Worm (Caenorhabditis elegans) whole organism, L1 larva: ENCODE measurements around the gene rpn-11.

Experiments used
- C16A3.4 ChIP-seq: fragments of 150-350 bp; optimal IDR thresholded peaks from 2 replicates; lab custom pipeline; 2014; ENCODE audit warnings: missing biosample characterization, missing genetic modification characterization
- Y116A8C.19 ChIP-seq: sonication (generic microtip); optimal IDR thresholded peaks from 2 replicates; lab custom pipeline; 2016; ENCODE audit warnings: missing compliant biosample characterization, missing genetic modification characterization, borderline replicate concordance
- alr-1 ChIP-seq: fragments of 200-800 bp; sonication (Bioruptor generic); optimal IDR thresholded peaks from 2 replicates; lab custom pipeline; 2018; ENCODE audit warnings: borderline replicate concordance, mild to moderate bottlenecking, missing genetic modification characterization, missing compliant biosample characterization
- aly-2 ChIP-seq: fragments of 150-350 bp; optimal IDR thresholded peaks from 2 replicates; lab custom pipeline; 2014; ENCODE audit warnings: missing biosample characterization, missing genetic modification characterization
- ama-1 ChIP-seq: fragments of 150-350 bp; optimal IDR thresholded peaks from 2 replicates; lab custom pipeline; 2014
- ceh-63 ChIP-seq: fragments of 200-800 bp; sonication (Bioruptor generic); optimal IDR thresholded peaks from 2 replicates; lab custom pipeline; 2018; ENCODE audit warnings: mild to moderate bottlenecking, missing genetic modification characterization, missing compliant biosample characterization
- ceh-8 ChIP-seq: fragments of 200-800 bp; sonication (Bioruptor generic); optimal IDR thresholded peaks from 2 replicates; lab custom pipeline; 2018; ENCODE audit warnings: mild to moderate bottlenecking, missing genetic modification characterization, moderate library complexity, missing compliant biosample characterization
- ceh-82 ChIP-seq, 3 experiments: fragments of 150-350 bp in 1 of 3; sonication (generic microtip) in 2 of 3; optimal IDR thresholded peaks; 2 replicates each; lab custom pipeline; 2014 to 2017; ENCODE audit warnings: missing biosample characterization in 3 of 3, missing genetic modification characterization in 3 of 3
- ceh-88 ChIP-seq: fragments of 200-800 bp; sonication (Bioruptor generic); IDR thresholded peaks from 2 replicates; pipeline ENCODE4 v1.3.6; 2022; ENCODE audit warnings: missing genetic modification characterization, missing compliant biosample characterization
- dpl-1 ChIP-seq, 3 experiments: fragments of 150-350 bp in 2 of 3; sonication (generic microtip) in 1 of 3; optimal IDR thresholded peaks; 2 replicates each; lab custom pipeline; 2014 to 2017; ENCODE audit warnings: missing biosample characterization in 3 of 3, missing genetic modification characterization in 3 of 3, missing genetic modification reagents in 3 of 3
- efl-3 ChIP-seq: fragments of 200-800 bp; sonication (Bioruptor generic); optimal IDR thresholded peaks from 2 replicates; lab custom pipeline; 2018; ENCODE audit warnings: mild to moderate bottlenecking, missing genetic modification characterization, missing compliant biosample characterization
- elt-2 ChIP-seq: sonication (generic microtip); optimal IDR thresholded peaks from 2 replicates; lab custom pipeline; 2016; ENCODE audit warnings: missing genetic modification characterization, mild to moderate bottlenecking, inconsistent platforms, missing compliant biosample characterization, missing genetic modification reagents
- fkh-10 ChIP-seq: sonication (generic microtip); optimal IDR thresholded peaks from 2 replicates; lab custom pipeline; 2017; ENCODE audit warnings: missing biosample characterization, missing genetic modification reagents, missing genetic modification characterization
- fkh-4 ChIP-seq: sonication (generic microtip); optimal IDR thresholded peaks from 2 replicates; lab custom pipeline; 2016; ENCODE audit warnings: missing compliant biosample characterization, missing genetic modification characterization, borderline replicate concordance
- fkh-8 ChIP-seq: sonication (generic microtip); optimal IDR thresholded peaks from 2 replicates; lab custom pipeline; 2016; ENCODE audit warnings: mild to moderate bottlenecking, missing genetic modification characterization, missing compliant biosample characterization
- grh-1 ChIP-seq: fragments of 200-800 bp; sonication (Bioruptor generic); IDR thresholded peaks from 2 replicates; pipeline ENCODE4 v1.3.6; 2022; ENCODE audit warnings: missing genetic modification reagents, missing genetic modification characterization, missing compliant biosample characterization
- hlh-4 ChIP-seq: sonication (generic microtip); optimal IDR thresholded peaks from 2 replicates; lab custom pipeline; 2016; ENCODE audit warnings: mild to moderate bottlenecking, missing genetic modification characterization, missing compliant biosample characterization
- hpl-2 ChIP-seq: fragments of 150-350 bp; optimal IDR thresholded peaks from 2 replicates; lab custom pipeline; 2014; ENCODE audit warnings: missing biosample characterization, missing genetic modification reagents, missing genetic modification characterization
- lin-39 ChIP-seq: fragments of 150-350 bp; optimal IDR thresholded peaks from 2 replicates; lab custom pipeline; 2014; ENCODE audit warnings: missing biosample characterization, missing genetic modification reagents, missing genetic modification characterization
- lir-3 ChIP-seq: sonication (generic microtip); optimal IDR thresholded peaks from 2 replicates; lab custom pipeline; 2016; ENCODE audit warnings: mild to moderate bottlenecking, missing genetic modification characterization, moderate library complexity, missing compliant biosample characterization; ENCODE audit not compliant: poor library complexity
- lsy-2 ChIP-seq, 2 experiments: fragments of 150-350 bp; optimal IDR thresholded peaks; 2 replicates each; lab custom pipeline; 2014; ENCODE audit warnings: missing biosample characterization in 2 of 2, missing genetic modification characterization in 2 of 2
- mab-9 ChIP-seq: fragments of 200-800 bp; sonication (Bioruptor generic); IDR thresholded peaks from 2 replicates; pipeline ENCODE4 v1.3.6; 2022; ENCODE audit warnings: missing genetic modification reagents, missing genetic modification characterization, missing compliant biosample characterization
- mep-1 ChIP-seq: fragments of 150-350 bp; optimal IDR thresholded peaks from 2 replicates; lab custom pipeline; 2014; ENCODE audit warnings: missing biosample characterization, missing genetic modification characterization
- nhr-11 ChIP-seq: fragments of 150-350 bp; optimal IDR thresholded peaks from 2 replicates; lab custom pipeline; 2014; ENCODE audit warnings: missing biosample characterization, missing genetic modification characterization
- nhr-12 ChIP-seq: sonication (generic microtip); optimal IDR thresholded peaks from 2 replicates; lab custom pipeline; 2017; ENCODE audit warnings: missing biosample characterization, missing genetic modification characterization
- nhr-20 ChIP-seq: sonication (generic microtip); optimal IDR thresholded peaks from 2 replicates; lab custom pipeline; 2016; ENCODE audit warnings: mild to moderate bottlenecking, missing genetic modification characterization, missing compliant biosample characterization
- nhr-237 ChIP-seq: fragments of 150-350 bp; optimal IDR thresholded peaks from 2 replicates; lab custom pipeline; 2014; ENCODE audit warnings: missing biosample characterization, missing genetic modification characterization
- nhr-28 ChIP-seq: fragments of 150-350 bp; optimal IDR thresholded peaks from 2 replicates; lab custom pipeline; 2014; ENCODE audit warnings: missing biosample characterization, missing genetic modification characterization
- nhr-71 ChIP-seq: sonication (generic microtip); optimal IDR thresholded peaks from 2 replicates; lab custom pipeline; 2016; ENCODE audit warnings: mild to moderate bottlenecking, missing genetic modification characterization, moderate library complexity, missing compliant biosample characterization
- nhr-76 ChIP-seq: sonication (generic microtip); optimal IDR thresholded peaks from 2 replicates; lab custom pipeline; 2017; ENCODE audit warnings: missing biosample characterization, missing genetic modification characterization
- nhr-77 ChIP-seq: fragments of 150-350 bp; optimal IDR thresholded peaks from 2 replicates; lab custom pipeline; 2014; ENCODE audit warnings: missing biosample characterization, missing genetic modification characterization
- skn-1 ChIP-seq: fragments of 150-350 bp; optimal IDR thresholded peaks from 2 replicates; lab custom pipeline; 2014; ENCODE audit warnings: missing biosample characterization, missing genetic modification characterization
- sox-4 ChIP-seq: sonication (generic microtip); optimal IDR thresholded peaks from 2 replicates; lab custom pipeline; 2016; ENCODE audit warnings: missing genetic modification characterization, missing compliant biosample characterization
- sptf-1 ChIP-seq: fragments of 150-350 bp; optimal IDR thresholded peaks from 2 replicates; lab custom pipeline; 2014; ENCODE audit warnings: missing biosample characterization, missing genetic modification characterization
- sup-37 ChIP-seq: fragments of 200-800 bp; sonication (Bioruptor generic); optimal IDR thresholded peaks from 2 replicates; lab custom pipeline; 2018; ENCODE audit warnings: mild to moderate bottlenecking, missing genetic modification characterization, missing compliant biosample characterization
- swsn-7 ChIP-seq: sonication (generic microtip); optimal IDR thresholded peaks from 2 replicates; lab custom pipeline; 2016; ENCODE audit warnings: missing genetic modification characterization, missing compliant biosample characterization
- tbx-2 ChIP-seq: sonication (generic microtip); optimal IDR thresholded peaks from 2 replicates; lab custom pipeline; 2016; ENCODE audit warnings: missing genetic modification characterization, missing compliant biosample characterization
- unc-130 ChIP-seq: fragments of 150-350 bp; optimal IDR thresholded peaks from 2 replicates; lab custom pipeline; 2017; ENCODE audit warnings: missing biosample characterization, missing genetic modification characterization, inconsistent platforms
- unc-30 ChIP-seq: sonication (generic microtip); optimal IDR thresholded peaks from 2 replicates; lab custom pipeline; 2017; ENCODE audit warnings: missing biosample characterization, missing genetic modification characterization
- vab-15 ChIP-seq: sonication (generic microtip); optimal IDR thresholded peaks from 2 replicates; lab custom pipeline; 2017; ENCODE audit warnings: missing genotype, mild to moderate bottlenecking, missing genetic modification characterization, missing compliant biosample characterization
- xbp-1 ChIP-seq: sonication (generic microtip); optimal IDR thresholded peaks from 2 replicates; lab custom pipeline; 2016; ENCODE audit warnings: missing genetic modification characterization, missing compliant biosample characterization
- zag-1 ChIP-seq: fragments of 150-350 bp; optimal IDR thresholded peaks from 2 replicates; lab custom pipeline; 2014; ENCODE audit warnings: missing biosample characterization, missing genetic modification characterization
- zip-4 ChIP-seq: fragments of 200-800 bp; sonication (Bioruptor generic); optimal IDR thresholded peaks from 2 replicates; lab custom pipeline; 2018; ENCODE audit warnings: mild to moderate bottlenecking, missing genetic modification characterization, moderate library complexity, missing compliant biosample characterization

The rpn-11 gene

ce11 chrII:4044349-4044748 lies at the start of gene rpn-11 (continued):
- TF ChIP-seq lin-39 (tag; lab: Kevin White, UChicago) (peak; percentile 45), unc-30 (tag; lab: Kevin White, UChicago) (peak; percentile 18), lsy-2 (tag; optimal IDR thresholded peaks at IDR 0.05; lab: Kevin White, UChicago) (peak; percentile 94 to 95), Y116A8C.19 (tag; lab: Kevin White, UChicago) (peak; percentile 13), skn-1 (tag; lab: Kevin White, UChicago) (peak; percentile 99), ceh-82 (tag; optimal IDR thresholded peaks at IDR 0.05; lab: Kevin White, UChicago) (peak; percentile 79 to 92 (median 87)), mep-1 (peak; percentile 90), nhr-11 (peak; percentile 52), nhr-71 (peak; percentile 94), elt-2 (peak; percentile 80), ceh-8 (GFP tag; lab: Kevin White, UChicago) (peak; percentile 82), alr-1 (tag; lab: Kevin White, UChicago) (no peak), zag-1 (tag; lab: Kevin White, UChicago) (no peak), vab-15 (peak; percentile 12), nhr-20 (tag; lab: Kevin White, UChicago) (peak; percentile 88), unc-130 (tag; lab: Kevin White, UChicago) (peak; percentile 28), sptf-1 (tag; lab: Kevin White, UChicago) (no peak), grh-1 (peak; percentile 81), nhr-77 (tag; lab: Kevin White, UChicago) (peak; percentile 76), lir-3 (tag; lab: Kevin White, UChicago) (peak; percentile 81), fkh-8 (tag; lab: Kevin White, UChicago) (peak; percentile 84), nhr-76 (tag; lab: Kevin White, UChicago) (no peak), mab-9 (GFP tag; lab: Robert Waterston, UW) (peak; percentile 75), nhr-237 (peak; percentile 36), efl-3 (peak; percentile 39), sup-37 (GFP tag; lab: Kevin White, UChicago) (peak; percentile 31), aly-2 (tag; lab: Kevin White, UChicago) (peak; percentile 22), dpl-1 (GFP tag; optimal IDR thresholded peaks at IDR 0.05; lab: Kevin White, UChicago) (peak; percentile 96 to 97 (median 97)), ama-1 (lab: Kevin White, UChicago) (no peak), fkh-4 (tag; lab: Kevin White, UChicago) (peak; percentile 64), fkh-10 (peak; percentile 85)

ce11 chrII:4092502-4092901 lies 48.2 kb upstream of the rpn-11 start:
- TF ChIP-seq unc-130 (tag; lab: Kevin White, UChicago) = no peak
- TF ChIP-seq lsy-2 (tag; optimal IDR thresholded peaks at IDR 0.05; lab: Kevin White, UChicago) = peak in 1 of 2 experiments; percentile 33
- TF ChIP-seq, all 84 proteins: peak for 1

- TF ChIP-seq hpl-2 (GFP tag; lab: Kevin White, UChicago) = no peak
- no peak for TF ChIP-seq C16A3.4 (tag; lab: Kevin White, UChicago)
- no peak for TF ChIP-seq nhr-28
- no peak for TF ChIP-seq sox-4 (tag; lab: Kevin White, UChicago)
- TF ChIP-seq alr-1 (tag; lab: Kevin White, UChicago) = no peak
- no peak for TF ChIP-seq skn-1 (tag; lab: Kevin White, UChicago)
- no peak for TF ChIP-seq tbx-2 (tag; lab: Kevin White, UChicago)
- TF ChIP-seq nhr-12 = no peak
- TF ChIP-seq xbp-1 (tag; lab: Kevin White, UChicago) = no peak
- TF ChIP-seq fkh-8 (tag; lab: Kevin White, UChicago) = no peak
- TF ChIP-seq swsn-7 = no peak
- TF ChIP-seq ceh-63 (GFP tag; lab: Kevin White, UChicago) = no peak
- TF ChIP-seq ceh-88 = no peak
- TF ChIP-seq hlh-4 (tag; lab: Kevin White, UChicago) = no peak
- no peak for TF ChIP-seq zip-4 (GFP tag; lab: Kevin White, UChicago)
Measured at ce11 chrII:4091828-4092227, 47.5 kb upstream of the rpn-11 start, which contains the start of gene R11F4.1. TSS of gene R11F4.1 (plus strand) at chrII:4091930.
